Fruit fly (Drosophila melanogaster) whole organism, pupa: Measurements from ENCODE around the gene CarT.
A peak's percentile ranks its signal among the peaks of the same experiment; 100 is the strongest.

ENCODE experiments used
- CG10348 ChIP-seq: fragments of 200-800 bp; sonication (Bioruptor generic); IDR thresholded peaks from 2 replicates; pipeline ENCODE4 v1.3.6; 2022; ENCODE audit warnings: missing biosample characterization, missing genetic modification characterization
- CG12605 ChIP-seq: fragments of 200-800 bp; sonication (Bioruptor generic); IDR thresholded peaks from 2 replicates; pipeline ENCODE4 v1.3.6; 2022; ENCODE audit warnings: missing biosample characterization, missing genetic modification characterization
- CG13204 ChIP-seq: fragments of 200-800 bp; sonication (Bioruptor generic); optimal IDR thresholded peaks from 2 replicates; lab custom pipeline; 2018; ENCODE audit warnings: missing biosample characterization, mild to moderate bottlenecking, missing genetic modification characterization, moderate library complexity
- CG14655 ChIP-seq: fragments of 200-800 bp; sonication (Bioruptor generic); optimal IDR thresholded peaks from 3 replicates; lab custom pipeline; 2017; ENCODE audit warnings: mild to moderate bottlenecking, missing biosample characterization, missing genetic modification reagents, missing genetic modification characterization
- CG15710 ChIP-seq: fragments of 200-800 bp; sonication (Bioruptor generic); optimal IDR thresholded peaks from 2 replicates; lab custom pipeline; 2018; ENCODE audit warnings: missing biosample characterization, mild to moderate bottlenecking, missing genetic modification characterization, moderate library complexity
- CG17806 ChIP-seq: fragments of 200-800 bp; sonication (Bioruptor generic); optimal IDR thresholded peaks from 2 replicates; lab custom pipeline; 2018; ENCODE audit warnings: missing biosample characterization, mild to moderate bottlenecking, missing genetic modification characterization, moderate library complexity
- CG32121 ChIP-seq: fragments of 200-800 bp; sonication (Bioruptor generic); IDR thresholded peaks from 2 replicates; pipeline ENCODE4 v1.3.6; 2022; ENCODE audit warnings: missing biosample characterization, missing genetic modification characterization
- CG34367 ChIP-seq: fragments of 200-800 bp; sonication (Bioruptor generic); optimal IDR thresholded peaks from 2 replicates; lab custom pipeline; 2018; ENCODE audit warnings: missing biosample characterization, mild to moderate bottlenecking, missing genetic modification characterization
- CG4496 ChIP-seq: fragments of 200-800 bp; sonication (Bioruptor generic); IDR thresholded peaks from 3 replicates; pipeline ENCODE4 v1.3.6; 2022; ENCODE audit warnings: missing biosample characterization, missing genetic modification characterization
- CG8159 ChIP-seq: fragments of 200-800 bp; sonication (Bioruptor generic); optimal IDR thresholded peaks from 3 replicates; lab custom pipeline; 2018; ENCODE audit warnings: missing biosample characterization, mild to moderate bottlenecking, missing genetic modification characterization, moderate library complexity
- CG8301 ChIP-seq: fragments of 200-800 bp; sonication (Bioruptor generic); optimal IDR thresholded peaks from 2 replicates; lab custom pipeline; 2018; ENCODE audit warnings: missing biosample characterization, mild to moderate bottlenecking, missing genetic modification characterization
- CG9948 ChIP-seq: fragments of 200-800 bp; sonication (Bioruptor generic); optimal IDR thresholded peaks from 2 replicates; lab custom pipeline; 2018; ENCODE audit warnings: missing biosample characterization, mild to moderate bottlenecking, missing genetic modification characterization, moderate library complexity
- D1 ChIP-seq: fragments of 200-800 bp; sonication (Bioruptor generic); optimal IDR thresholded peaks from 2 replicates; lab custom pipeline; 2018; ENCODE audit warnings: missing biosample characterization, mild to moderate bottlenecking, missing genetic modification characterization, moderate library complexity
- EcR ChIP-seq: fragments of 200-800 bp; sonication (Bioruptor generic); optimal IDR thresholded peaks from 3 replicates; lab custom pipeline; 2019; ENCODE audit warnings: missing biosample characterization, missing genetic modification characterization, mild to moderate bottlenecking, moderate library complexity, missing genetic modification reagents
- Ets98B ChIP-seq: fragments of 200-800 bp; sonication (Bioruptor generic); IDR thresholded peaks from 2 replicates; pipeline ENCODE4 v1.3.6; 2022; ENCODE audit warnings: missing biosample characterization, missing genetic modification characterization
- Pif1A ChIP-seq: fragments of 200-800 bp; sonication (Bioruptor generic); optimal IDR thresholded peaks from 3 replicates; lab custom pipeline; 2016; ENCODE audit warnings: missing biosample characterization, missing genetic modification characterization
- Pif1B ChIP-seq: fragments of 200-800 bp; sonication (Bioruptor generic); optimal IDR thresholded peaks from 3 replicates; lab custom pipeline; 2016; ENCODE audit warnings: missing biosample characterization, missing genetic modification characterization
- Snoo ChIP-seq: fragments of 200-800 bp; sonication (Bioruptor generic); optimal IDR thresholded peaks from 3 replicates; lab custom pipeline; 2017; ENCODE audit warnings: missing biosample characterization, mild to moderate bottlenecking, missing genetic modification characterization, inconsistent platforms
- fd96Ca ChIP-seq: fragments of 200-800 bp; sonication (Bioruptor generic); IDR thresholded peaks from 3 replicates; pipeline ENCODE4 v1.3.6; 2022; ENCODE audit warnings: missing biosample characterization, missing genetic modification characterization
- gl ChIP-seq: fragments of 200-800 bp; sonication (Bioruptor generic); optimal IDR thresholded peaks from 2 replicates; lab custom pipeline; 2018; ENCODE audit warnings: missing biosample characterization, mild to moderate bottlenecking, missing genetic modification characterization
- rn ChIP-seq: fragments of 200-800 bp; sonication (Bioruptor generic); IDR thresholded peaks from 2 replicates; pipeline ENCODE4 v1.3.6; 2022; ENCODE audit warnings: missing biosample characterization, missing genetic modification characterization

The CarT gene

dm6 chr2L:20714468-20715404 lies 15.3 kb downstream of the CarT start, which contains the start of gene Hr38:
TSS of gene Hr38 (minus strand) at chr2L:20714588.
- TF ChIP-seq CG13204 (GFP tag; lab: Kevin White, UChicago) (peak; percentile 67), Snoo (tag; lab: Kevin White, UChicago) (peak; percentile 16), Pif1A (GFP tag; lab: Kevin White, UChicago) (no peak), CG12605 (GFP tag; lab: Robert Waterston, UW) (peak; percentile 61), rn (GFP tag; lab: Robert Waterston, UW) (no peak), Ets98B (GFP tag; lab: Robert Waterston, UW) (peak; percentile 72; the same call in 1 of the 2 replicates), fd96Ca (peak; percentile 46; the same call in 1 of the 3 replicates), CG10348 (no peak), CG32121 (GFP tag; lab: Robert Waterston, UW) (peak; percentile 59; the same call in 1 of the 2 replicates), CG4496 (GFP tag; lab: Robert Waterston, UW) (peak; percentile 79), EcR (GFP tag; lab: Kevin White, UChicago) (peak; percentile 55)
- TF ChIP-seq, all 21 proteins: peak for 8

- TF ChIP-seq CG13204 (GFP tag; lab: Kevin White, UChicago) (peak; percentile 5), CG14655 (GFP tag; lab: Kevin White, UChicago) (no peak), CG32121 (GFP tag; lab: Robert Waterston, UW) (no peak), fd96Ca (no peak), CG8159 (tag; lab: Kevin White, UChicago) (no peak), Ets98B (GFP tag; lab: Robert Waterston, UW) (no peak), EcR (GFP tag; lab: Kevin White, UChicago) (no peak)
These were observed 24.2 kb downstream of the CarT start for dm6 chr2L:20705869-20706368.

dm6 chr2L:20704511-20705266 lies 25.4 kb downstream of the CarT start:
- TF ChIP-seq rn (GFP tag; lab: Robert Waterston, UW) (no peak), CG10348 (no peak), D1 (tag; lab: Kevin White, UChicago) (no peak)
- TF ChIP-seq, all 21 proteins: peak for 0

- TF ChIP-seq Ets98B (GFP tag; lab: Robert Waterston, UW) (peak; percentile 64), CG10348 (no peak), CG4496 (GFP tag; lab: Robert Waterston, UW) (peak; percentile 57; the same call in 2 of the 3 replicates), Pif1A (GFP tag; lab: Kevin White, UChicago) (peak; percentile 57), CG17806 (tag; lab: Kevin White, UChicago) (peak; percentile 74), rn (GFP tag; lab: Robert Waterston, UW) (peak; percentile 23; the same call in 1 of the 2 replicates), Pif1B (GFP tag; lab: Kevin White, UChicago) (peak; percentile 61), CG32121 (GFP tag; lab: Robert Waterston, UW) (no peak), D1 (tag; lab: Kevin White, UChicago) (peak; percentile 51), CG8159 (tag; lab: Kevin White, UChicago) (peak; percentile 78), CG13204 (GFP tag; lab: Kevin White, UChicago) (peak; percentile 56), CG12605 (GFP tag; lab: Robert Waterston, UW) (peak; percentile 43; the same call in 1 of the 2 replicates), fd96Ca (peak; percentile 54; the same call in 2 of the 3 replicates), CG8301 (peak; percentile 83), EcR (GFP tag; lab: Kevin White, UChicago) (no peak), CG34367 (tag; lab: Kevin White, UChicago) (peak; percentile 76), CG15710 (tag; lab: Kevin White, UChicago) (peak; percentile 90), CG14655 (GFP tag; lab: Kevin White, UChicago) (peak; percentile 90), CG9948 (tag; lab: Kevin White, UChicago) (peak; percentile 82), Snoo (tag; lab: Kevin White, UChicago) (peak; percentile 85), gl (tag; lab: Kevin White, UChicago) (no peak)
These were observed 29.4 kb downstream of the CarT start for dm6 chr2L:20700534-20701239.

dm6 chr2L:20695066-20695465 lies 35.0 kb downstream of the CarT start:
- TF ChIP-seq CG9948 (tag; lab: Kevin White, UChicago) (no peak), CG10348 (no peak), CG13204 (GFP tag; lab: Kevin White, UChicago) (no peak), Pif1B (GFP tag; lab: Kevin White, UChicago) (peak; percentile 35), CG34367 (tag; lab: Kevin White, UChicago) (peak; percentile 2), CG17806 (tag; lab: Kevin White, UChicago) (no peak), CG14655 (GFP tag; lab: Kevin White, UChicago) (peak; percentile 59), CG8301 (peak; percentile 36), fd96Ca (peak; percentile 39; the same call in 2 of the 3 replicates), Pif1A (GFP tag; lab: Kevin White, UChicago) (peak; percentile 48), Ets98B (GFP tag; lab: Robert Waterston, UW) (peak; percentile 40; the same call in 1 of the 2 replicates)
